Worm (Caenorhabditis elegans): ENCODE data around the gene rsef-1.

- TF ChIP-seq skn-1 (tag; optimal IDR thresholded peaks at IDR 0.05) (peak; percentile 64), elt-1 (tag; optimal IDR thresholded peaks at IDR 0.05) (no peak), egl-5 (tag; optimal IDR thresholded peaks at IDR 0.05) (peak; percentile 84), fos-1 (tag; optimal IDR thresholded peaks at IDR 0.05) (peak; percentile 55), elt-3 (tag; optimal IDR thresholded peaks at IDR 0.05) (no peak), nhr-12 (tag; optimal IDR thresholded peaks at IDR 0.05) (no peak), nhr-77 (tag; optimal IDR thresholded peaks at IDR 0.05) (peak; percentile 58), snpc-4 (tag; optimal IDR thresholded peaks at IDR 0.05) (peak; percentile 88), nfya-1 (tag; optimal IDR thresholded peaks at IDR 0.05; ENCODE audit: insufficient read depth) (peak; percentile 85), ztf-11 (tag; optimal IDR thresholded peaks at IDR 0.05) (no peak), ama-1 (optimal IDR thresholded peaks at IDR 0.05) (peak; percentile 59)
These were observed 40.6 kb upstream of the rsef-1 start, which contains the start of gene sec-3 for ce11 chrX:3099832-3100231.
